Worm (Caenorhabditis elegans) whole organism, L4 larva: ENCODE data around the gene plc-1.

Experiments
- D1046.2 ChIP-seq: fragments of 200-800 bp; sonication (Bioruptor generic); IDR thresholded peaks from 2 replicates; pipeline ENCODE4 v1.3.6; 2022; ENCODE audit warnings: missing genetic modification characterization, missing compliant biosample characterization
- F10B5.3 ChIP-seq: sonication (generic microtip); optimal IDR thresholded peaks from 2 replicates; lab custom pipeline; 2016; ENCODE audit warnings: mild to moderate bottlenecking, missing genetic modification characterization, missing compliant biosample characterization
- F26F4.8 ChIP-seq: fragments of 200-800 bp; sonication (Bioruptor generic); conservative IDR thresholded peaks from 2 replicates; pipeline ENCODE4 v1.3.6; 2022; ENCODE audit warnings: missing genetic modification characterization, missing compliant biosample characterization
- F37D6.2 ChIP-seq: sonication (generic microtip); optimal IDR thresholded peaks from 2 replicates; lab custom pipeline; 2016; ENCODE audit warnings: mild to moderate bottlenecking, missing genetic modification characterization, missing compliant biosample characterization
- F44E2.7 ChIP-seq: fragments of 200-800 bp; sonication (Bioruptor generic); IDR thresholded peaks from 2 replicates; pipeline ENCODE4 v2.1.2; 2022; ENCODE audit warnings: missing genetic modification characterization, missing compliant biosample characterization
- T26A8.4 ChIP-seq: fragments of 200-800 bp; sonication (Bioruptor generic); IDR thresholded peaks from 2 replicates; pipeline ENCODE4 v1.3.6; 2022; ENCODE audit warnings: missing genetic modification characterization, missing compliant biosample characterization
- Y105C5A.15 ChIP-seq: fragments of 200-800 bp; sonication (Bioruptor generic); IDR thresholded peaks from 2 replicates; pipeline ENCODE4 v1.3.6; 2022; ENCODE audit warnings: missing genetic modification characterization, missing compliant biosample characterization
- Y48G9A.11 ChIP-seq: fragments of 200-800 bp; sonication (Bioruptor generic); IDR thresholded peaks from 2 replicates; pipeline ENCODE4 v1.3.6; 2022; ENCODE audit warnings: missing genetic modification reagents, missing genetic modification characterization, missing compliant biosample characterization
- ZK337.2 ChIP-seq: fragments of 200-800 bp; sonication (Bioruptor generic); IDR thresholded peaks from 2 replicates; pipeline ENCODE4 v1.3.6; 2022; ENCODE audit warnings: missing genetic modification reagents, missing genetic modification characterization, missing compliant biosample characterization
- ZK546.5 ChIP-seq, 2 experiments: sonication (generic microtip); optimal IDR thresholded peaks; 2 replicates each; lab custom pipeline; 2017; ENCODE audit warnings: missing biosample characterization in 2 of 2, missing genetic modification characterization in 2 of 2
- aha-1 ChIP-seq: fragments of 150-350 bp; peaks from one replicate; lab custom pipeline; 2014; ENCODE audit warnings: missing biosample characterization, missing genetic modification characterization
- aly-2 ChIP-seq: sonication (generic microtip); optimal IDR thresholded peaks from 2 replicates; lab custom pipeline; 2018; ENCODE audit warnings: missing biosample characterization, missing genetic modification characterization
- ama-1 ChIP-seq: fragments of 150-350 bp; optimal IDR thresholded peaks from 2 replicates; lab custom pipeline; 2014; ENCODE audit warnings: inconsistent platforms, mixed read lengths
- ceh-28 ChIP-seq: fragments of 150-350 bp; optimal IDR thresholded peaks from 2 replicates; lab custom pipeline; 2014; ENCODE audit warnings: missing biosample characterization, missing genetic modification reagents, missing genetic modification characterization
- ceh-32 ChIP-seq: sonication (generic microtip); optimal IDR thresholded peaks from 2 replicates; lab custom pipeline; 2016; ENCODE audit warnings: mild to moderate bottlenecking, missing genetic modification characterization, missing compliant biosample characterization; ENCODE audit not compliant: poor library complexity
- ceh-62 ChIP-seq: sonication (generic microtip); optimal IDR thresholded peaks from 2 replicates; lab custom pipeline; 2017; ENCODE audit warnings: missing biosample characterization, missing genetic modification characterization
- ctbp-1 ChIP-seq: fragments of 200-800 bp; sonication (Bioruptor generic); IDR thresholded peaks from 2 replicates; pipeline ENCODE4 v1.3.6; 2022; ENCODE audit warnings: missing genetic modification reagents, missing genetic modification characterization, missing compliant biosample characterization
- daf-12 ChIP-seq: fragments of 150-350 bp; optimal IDR thresholded peaks from 2 replicates; lab custom pipeline; 2014; ENCODE audit warnings: missing biosample characterization, missing genetic modification reagents, missing genetic modification characterization
- daf-16 ChIP-seq, 3 experiments: sonication (generic microtip); optimal IDR thresholded peaks; 2 replicates each; lab custom pipeline; 2016 to 2017; ENCODE audit warnings: missing genetic modification characterization in 3 of 3, missing genetic modification reagents in 3 of 3, mild to moderate bottlenecking in 2 of 3, missing compliant biosample characterization in 2 of 3, missing biosample characterization in 1 of 3, moderate library complexity in 1 of 3
- daf-19 ChIP-seq: fragments of 200-800 bp; sonication (Bioruptor generic); conservative IDR thresholded peaks from 2 replicates; pipeline ENCODE4 v1.3.6; 2022; ENCODE audit warnings: missing genetic modification characterization, missing compliant biosample characterization
- dmd-6 ChIP-seq: fragments of 200-800 bp; sonication (Bioruptor generic); IDR thresholded peaks from 2 replicates; pipeline ENCODE4 v1.3.6; 2022; ENCODE audit warnings: missing genetic modification reagents, missing genetic modification characterization, missing compliant biosample characterization
- dve-1 ChIP-seq: sonication (generic microtip); optimal IDR thresholded peaks from 2 replicates; lab custom pipeline; 2017; ENCODE audit warnings: antibody characterized with exemption, mild to moderate bottlenecking, missing genetic modification characterization, missing compliant biosample characterization; ENCODE audit not compliant: insufficient read depth
- hmg-1.1 ChIP-seq: fragments of 200-800 bp; sonication (Bioruptor generic); IDR thresholded peaks from 2 replicates; pipeline ENCODE4 v1.3.6; 2022; ENCODE audit warnings: missing genetic modification reagents, missing genetic modification characterization, missing compliant biosample characterization
- jun-1 ChIP-seq: fragments of 150-350 bp; optimal IDR thresholded peaks from 2 replicates; lab custom pipeline; 2014; ENCODE audit warnings: missing biosample characterization, missing genetic modification reagents, missing genetic modification characterization
- lim-7 ChIP-seq: fragments of 200-800 bp; sonication (Bioruptor generic); IDR thresholded peaks from 2 replicates; pipeline ENCODE4 v1.3.6; 2022; ENCODE audit warnings: missing genetic modification characterization, missing compliant biosample characterization
- lin-38 ChIP-seq: fragments of 200-800 bp; sonication (Bioruptor generic); IDR thresholded peaks from 2 replicates; pipeline ENCODE4 v1.3.6; 2022; ENCODE audit warnings: missing genetic modification reagents, missing genetic modification characterization, missing compliant biosample characterization
- lsy-2 ChIP-seq, 2 experiments: fragments of 150-350 bp in 1 of 2; sonication (generic microtip) in 1 of 2; optimal IDR thresholded peaks; 2 replicates each; lab custom pipeline; 2014 to 2017; ENCODE audit warnings: missing biosample characterization in 2 of 2, missing genetic modification characterization in 2 of 2
- madf-9 ChIP-seq: fragments of 200-800 bp; sonication (Bioruptor generic); conservative IDR thresholded peaks from 2 replicates; pipeline ENCODE4 v1.3.6; 2022; ENCODE audit warnings: missing genetic modification reagents, missing genetic modification characterization, missing compliant biosample characterization
- mdl-1 ChIP-seq, 2 experiments: fragments of 150-350 bp in 1 of 2; sonication (generic microtip) in 1 of 2; optimal IDR thresholded peaks; 2 replicates each; lab custom pipeline; 2014 to 2017; ENCODE audit warnings: missing biosample characterization in 2 of 2, missing genetic modification characterization in 2 of 2
- mdt-29 ChIP-seq: fragments of 200-800 bp; sonication (Bioruptor generic); IDR thresholded peaks from 2 replicates; pipeline ENCODE4 v1.3.6; 2022; ENCODE audit warnings: missing genetic modification reagents, missing genetic modification characterization, missing compliant biosample characterization
- mes-2 ChIP-seq: sonication (generic microtip); optimal IDR thresholded peaks from 2 replicates; lab custom pipeline; 2016; ENCODE audit warnings: missing genotype, mild to moderate bottlenecking, missing genetic modification characterization, missing compliant biosample characterization; ENCODE audit not compliant: poor library complexity, severe bottlenecking
- mxl-3 ChIP-seq: fragments of 200-800 bp; sonication (Bioruptor generic); optimal IDR thresholded peaks from 2 replicates; lab custom pipeline; 2018; ENCODE audit warnings: mild to moderate bottlenecking, missing genetic modification characterization, missing compliant biosample characterization
- nhr-25 ChIP-seq: sonication (generic microtip); optimal IDR thresholded peaks from 2 replicates; lab custom pipeline; 2017; ENCODE audit warnings: missing genetic modification characterization, mild to moderate bottlenecking, missing compliant biosample characterization, antibody characterized with exemption, moderate library complexity, borderline replicate concordance; ENCODE audit not compliant: insufficient read depth
- nhr-48 ChIP-seq: sonication (generic microtip); optimal IDR thresholded peaks from 2 replicates; lab custom pipeline; 2016; ENCODE audit warnings: mild to moderate bottlenecking, missing genetic modification characterization, missing compliant biosample characterization
- php-3 ChIP-seq: fragments of 200-800 bp; sonication (Bioruptor generic); IDR thresholded peaks from 2 replicates; pipeline ENCODE4 v1.3.6; 2022; ENCODE audit warnings: missing genetic modification reagents, missing genetic modification characterization, missing compliant biosample characterization
- set-16 ChIP-seq: fragments of 200-800 bp; sonication (Bioruptor generic); IDR thresholded peaks from 2 replicates; pipeline ENCODE4 v1.3.6; 2022; ENCODE audit warnings: missing genetic modification reagents, missing genetic modification characterization, missing compliant biosample characterization
- snpc-1.2 ChIP-seq: fragments of 200-800 bp; sonication (Bioruptor generic); IDR thresholded peaks from 2 replicates; pipeline ENCODE4 v1.3.6; 2022; ENCODE audit warnings: missing genetic modification reagents, missing genetic modification characterization, missing compliant biosample characterization
- spr-1 ChIP-seq: sonication (generic microtip); optimal IDR thresholded peaks from 2 replicates; lab custom pipeline; 2016; ENCODE audit warnings: mild to moderate bottlenecking, missing genetic modification characterization, missing compliant biosample characterization
- unc-62 ChIP-seq, 3 experiments: fragments of 150-350 bp in 1 of 3; sonication (generic microtip); optimal IDR thresholded peaks in 2 of 3; peaks in 1 of 3; 1 replicate in 1 of 3; 2 replicates in 2 of 3; lab custom pipeline; 2014 to 2017; ENCODE audit warnings: missing biosample characterization in 3 of 3, missing genetic modification characterization in 3 of 3, missing genetic modification reagents in 3 of 3, missing genotype in 1 of 3
- vab-7 ChIP-seq: fragments of 200-800 bp; sonication (Bioruptor generic); IDR thresholded peaks from 2 replicates; pipeline ENCODE4 v1.3.6; 2022; ENCODE audit warnings: missing genetic modification reagents, missing genetic modification characterization, missing compliant biosample characterization
- zfp-2 ChIP-seq: sonication (generic microtip); optimal IDR thresholded peaks from 2 replicates; lab custom pipeline; 2016; ENCODE audit warnings: mild to moderate bottlenecking, missing genetic modification characterization, missing compliant biosample characterization
- zfp-3 ChIP-seq: fragments of 200-800 bp; sonication (Bioruptor generic); conservative IDR thresholded peaks from 2 replicates; pipeline ENCODE4 v1.3.6; 2022; ENCODE audit warnings: missing genetic modification reagents, missing genetic modification characterization, missing compliant biosample characterization
- ztf-11 ChIP-seq: fragments of 150-350 bp; optimal IDR thresholded peaks from 2 replicates; lab custom pipeline; 2014; ENCODE audit warnings: missing biosample characterization, missing genetic modification characterization
- ztf-7 ChIP-seq: fragments of 150-350 bp; optimal IDR thresholded peaks from 2 replicates; lab custom pipeline; 2014; ENCODE audit warnings: missing biosample characterization, missing genetic modification characterization

Gene plc-1

DNA sequence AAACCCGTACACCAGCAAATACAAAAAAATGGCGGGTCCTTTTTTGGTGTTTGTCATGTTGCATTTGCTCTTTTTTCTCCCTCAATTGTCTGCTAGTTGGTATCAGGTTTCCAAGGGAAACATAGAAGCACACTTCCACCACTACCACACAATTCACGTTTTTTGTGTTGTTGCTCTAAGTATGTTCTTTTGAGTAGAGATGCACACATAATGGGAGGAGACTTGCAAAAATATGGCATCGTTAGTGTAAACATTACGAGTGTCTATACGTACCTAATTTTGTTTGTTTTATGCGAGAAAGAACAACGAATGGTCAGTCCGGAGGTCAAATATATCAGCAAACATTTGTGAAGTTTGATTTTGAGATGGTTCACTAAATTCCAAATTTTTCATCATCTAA lies 68.5 kb downstream of the plc-1 start:
- TF ChIP-seq lsy-2 (tag; optimal IDR thresholded peaks at IDR 0.05; lab: Kevin White, UChicago) (no peak), jun-1 (tag; lab: Kevin White, UChicago) (no peak), aha-1 (peak; percentile 87), lim-7 (GFP tag; lab: Robert Waterston, UW) (no peak)

- TF ChIP-seq unc-62 (GFP tag; optimal IDR thresholded peaks at IDR 0.05 in 1 of 2; lab: Kevin White, UChicago) (peak in 1 of 2 experiments; percentile 25), unc-62 (tag; optimal IDR thresholded peaks at IDR 0.05; lab: Kevin White, UChicago) (no peak), daf-12 (no peak)
- TF ChIP-seq, all 104 proteins: peak for 1
Measured at ce11 chrX:10769232-10769738, 69.2 kb downstream of the plc-1 start, which contains the start of gene sma-9. Gene sma-9, plus strand, starts transcription at chrX:10769282.

DNA sequence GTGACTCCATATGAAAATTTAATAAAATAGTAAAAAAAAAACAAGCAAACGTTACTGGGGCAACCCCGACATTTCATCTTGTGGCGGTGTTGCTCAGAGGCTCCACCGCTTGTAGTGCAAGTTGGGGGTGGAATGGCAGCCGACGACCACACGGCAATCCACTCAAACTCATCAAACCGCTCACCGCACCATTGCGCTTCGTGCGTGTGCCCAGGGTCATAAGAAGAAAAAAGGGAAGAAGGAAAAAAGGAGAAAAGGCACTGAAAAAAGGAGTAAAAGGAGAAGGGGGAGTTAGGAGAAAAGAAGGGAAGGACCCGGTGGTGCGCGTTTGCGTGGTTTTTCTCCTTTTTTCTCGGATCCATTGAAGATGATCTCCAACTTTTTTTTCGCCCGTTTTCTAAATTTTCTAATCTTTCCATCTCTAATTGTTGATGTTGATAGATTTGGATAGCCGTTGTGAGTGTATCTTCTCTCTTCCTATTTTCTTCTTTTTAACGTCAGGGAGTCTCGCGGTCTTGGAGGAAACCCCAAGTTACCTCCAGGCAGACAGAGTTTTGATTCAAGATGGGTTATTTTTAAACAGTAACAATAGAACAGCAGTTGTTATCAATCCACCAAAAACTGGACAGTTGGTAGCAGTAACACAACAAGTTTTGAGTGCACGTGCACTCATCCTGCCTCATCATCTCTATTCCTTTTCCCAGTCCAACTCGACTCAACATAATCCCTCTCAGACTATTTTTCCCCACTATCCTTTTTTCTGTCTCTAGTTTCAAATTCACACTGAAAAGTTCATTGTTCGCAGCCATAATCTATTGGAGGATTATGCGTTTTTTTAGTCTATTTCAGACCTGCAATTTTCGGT lies 69.9 kb downstream of the plc-1 start:
- TF ChIP-seq hmg-1.1 (GFP tag; lab: Robert Waterston, UW) = 0 out of 2 replicates have a peak, but pooled peaks have one; percentile 11
- no peak for TF ChIP-seq Y48G9A.11
- TF ChIP-seq ceh-28 (tag; lab: Kevin White, UChicago) = no peak
- TF ChIP-seq nhr-48 (tag; lab: Kevin White, UChicago) = peak; percentile 78
- TF ChIP-seq D1046.2 = no peak
- TF ChIP-seq nhr-25 (tag; lab: Kevin White, UChicago) = no peak
- no peak for TF ChIP-seq zfp-3 (GFP tag; lab: Robert Waterston, UW)
- TF ChIP-seq daf-16 (GFP tag; optimal IDR thresholded peaks at IDR 0.05; lab: Kevin White, UChicago) = no peak
- no peak for TF ChIP-seq daf-16 (tag; optimal IDR thresholded peaks at IDR 0.05; lab: Kevin White, UChicago)
- peak; percentile 64; the same call in 1 of the 2 replicates for TF ChIP-seq ZK337.2 (GFP tag; lab: Robert Waterston, UW)
- TF ChIP-seq Y105C5A.15 (GFP tag; lab: Robert Waterston, UW) = no peak
- TF ChIP-seq T26A8.4 = no peak
- no peak for TF ChIP-seq ztf-11 (tag; lab: Kevin White, UChicago)
- TF ChIP-seq mes-2 (tag; lab: Kevin White, UChicago) = peak; percentile 33
- peak; percentile 95 for TF ChIP-seq aha-1
- TF ChIP-seq aly-2 (tag; lab: Kevin White, UChicago) = no peak
- TF ChIP-seq ama-1 (lab: Kevin White, UChicago) = no peak
- TF ChIP-seq ctbp-1 (GFP tag; lab: Robert Waterston, UW) = no peak
- TF ChIP-seq F44E2.7 (GFP tag; lab: Robert Waterston, UW) = no peak
- TF ChIP-seq set-16 (GFP tag; lab: Robert Waterston, UW) = peak; percentile 66
- TF ChIP-seq ceh-62 (tag; lab: Kevin White, UChicago) = no peak
- TF ChIP-seq spr-1 (tag; lab: Kevin White, UChicago) = no peak
- TF ChIP-seq vab-7 (GFP tag; lab: Robert Waterston, UW) = no peak
- TF ChIP-seq ZK546.5 (tag; optimal IDR thresholded peaks at IDR 0.05; lab: Kevin White, UChicago) = no peak
- peak; percentile 7 for TF ChIP-seq dve-1 (tag; lab: Kevin White, UChicago)
- no peak for TF ChIP-seq lin-38
- TF ChIP-seq daf-19 (GFP tag; lab: Robert Waterston, UW) = no peak
- TF ChIP-seq php-3 (GFP tag; lab: Robert Waterston, UW) = no peak
- TF ChIP-seq mxl-3 (GFP tag; lab: Kevin White, UChicago) = no peak
- 0 out of 2 replicates have a peak, but pooled peaks have one; percentile 16 for TF ChIP-seq dmd-6 (GFP tag; lab: Robert Waterston, UW)
- TF ChIP-seq madf-9 (GFP tag; lab: Robert Waterston, UW) = no peak
- TF ChIP-seq F26F4.8 (GFP tag; lab: Robert Waterston, UW) = no peak
- TF ChIP-seq ceh-32 (tag; lab: Kevin White, UChicago) = no peak
- peak in 1 of 2 experiments; percentile 30 for TF ChIP-seq mdl-1 (tag; optimal IDR thresholded peaks at IDR 0.05; lab: Kevin White, UChicago)
- no peak for TF ChIP-seq mdt-29 (GFP tag; lab: Robert Waterston, UW)
- no peak for TF ChIP-seq ztf-7 (tag; lab: Kevin White, UChicago)
- no peak for TF ChIP-seq F37D6.2 (tag; lab: Kevin White, UChicago)
- no peak for TF ChIP-seq F10B5.3 (tag; lab: Kevin White, UChicago)
- no peak for TF ChIP-seq snpc-1.2 (GFP tag; lab: Robert Waterston, UW)
- TF ChIP-seq zfp-2 (tag; lab: Kevin White, UChicago) = no peak
